Fruit fly (Drosophila melanogaster) whole organism, embryonic: Measurements from ENCODE around the gene lectin-37Db.

Experiments used
- ATbp ChIP-seq: fragments of 200-800 bp; sonication (Bioruptor generic); optimal IDR thresholded peaks from 2 replicates; lab custom pipeline; 2017; ENCODE audit warnings: missing biosample characterization, mild to moderate bottlenecking, missing genetic modification characterization, missing genetic modification reagents
- Atf3 ChIP-seq: fragments of 200-800 bp; sonication (Bioruptor generic); optimal IDR thresholded peaks from 3 replicates; lab custom pipeline; 2016; ENCODE audit warnings: missing biosample characterization, missing genetic modification characterization
- B-H1 ChIP-seq: fragments of 200-800 bp; sonication (Bioruptor generic); IDR thresholded peaks from 3 replicates; pipeline ENCODE4 v1.3.6; 2022; ENCODE audit warnings: missing biosample characterization, missing genetic modification characterization
- CG10979 ChIP-seq: fragments of 200-800 bp; sonication (Bioruptor generic); optimal IDR thresholded peaks from 2 replicates; lab custom pipeline; 2018; ENCODE audit warnings: missing biosample characterization, mild to moderate bottlenecking, missing genetic modification characterization, moderate library complexity
- CG11093 ChIP-seq: fragments of 200-800 bp; sonication (Bioruptor generic); IDR thresholded peaks from 3 replicates; pipeline ENCODE4 v1.3.6; 2022; ENCODE audit warnings: missing biosample characterization, missing genetic modification characterization
- CG11398 ChIP-seq: fragments of 200-800 bp; sonication (Bioruptor generic); optimal IDR thresholded peaks from 2 replicates; lab custom pipeline; 2016; ENCODE audit warnings: missing biosample characterization, missing genetic modification characterization
- CG12236 ChIP-seq: fragments of 200-800 bp; sonication (Bioruptor generic); optimal IDR thresholded peaks from 2 replicates; lab custom pipeline; 2016; ENCODE audit warnings: missing biosample characterization, missing genetic modification characterization
- CG13424 ChIP-seq: fragments of 200-800 bp; sonication (Bioruptor generic); optimal IDR thresholded peaks from 2 replicates; lab custom pipeline; 2019; ENCODE audit warnings: missing biosample characterization, mild to moderate bottlenecking, missing genetic modification characterization, moderate library complexity
- CG14050 ChIP-seq: fragments of 200-800 bp; sonication (Bioruptor generic); IDR thresholded peaks from 3 replicates; pipeline ENCODE4 v1.3.6; 2022; ENCODE audit warnings: missing biosample characterization, missing genetic modification characterization
- CG15479 ChIP-seq: fragments of 200-800 bp; sonication (Bioruptor generic); optimal IDR thresholded peaks from 3 replicates; lab custom pipeline; 2019; ENCODE audit warnings: missing biosample characterization, mild to moderate bottlenecking, missing genetic modification characterization, moderate library complexity
- CG16863 ChIP-seq: fragments of 200-800 bp; sonication (Bioruptor generic); optimal IDR thresholded peaks from 3 replicates; lab custom pipeline; 2016; ENCODE audit warnings: missing biosample characterization, missing genetic modification characterization
- CG17612 ChIP-seq: fragments of 200-800 bp; sonication (Bioruptor generic); IDR thresholded peaks from 2 replicates; pipeline ENCODE4 v1.3.6; 2022; ENCODE audit warnings: missing biosample characterization, missing genetic modification characterization
- CG18262 ChIP-seq: fragments of 200-800 bp; optimal IDR thresholded peaks from 3 replicates; lab custom pipeline; 2019; ENCODE audit warnings: missing biosample characterization, mild to moderate bottlenecking, missing genetic modification characterization, moderate library complexity
- CG32532 ChIP-seq: fragments of 200-800 bp; sonication (Bioruptor generic); IDR thresholded peaks from 2 replicates; pipeline ENCODE4 v1.3.6; 2022; ENCODE audit warnings: missing biosample characterization, missing genetic modification characterization
- CG3726 ChIP-seq: fragments of 200-800 bp; sonication (Bioruptor generic); IDR thresholded peaks from 3 replicates; pipeline ENCODE4, ENCODE4 v1.3.6; 2022; ENCODE audit warnings: missing biosample characterization, missing genetic modification characterization
- CG3847 ChIP-seq: fragments of 200-800 bp; sonication (Bioruptor generic); IDR thresholded peaks from 2 replicates; pipeline ENCODE4 v1.3.6; 2022; ENCODE audit warnings: missing biosample characterization, missing genetic modification characterization
- CG4328 ChIP-seq: fragments of 200-800 bp; sonication (Bioruptor generic); optimal IDR thresholded peaks from 3 replicates; lab custom pipeline; 2017; ENCODE audit warnings: missing biosample characterization, missing genetic modification reagents, missing genetic modification characterization
- CG6654 ChIP-seq: fragments of 200-800 bp; sonication (Bioruptor generic); optimal IDR thresholded peaks from 2 replicates; lab custom pipeline; 2017; ENCODE audit warnings: missing biosample characterization, mild to moderate bottlenecking, missing genetic modification characterization
- Dip3 ChIP-seq: fragments of 200-800 bp; sonication (Bioruptor generic); optimal IDR thresholded peaks from 3 replicates; lab custom pipeline; 2016; ENCODE audit warnings: missing biosample characterization, missing genetic modification characterization
- Drgx ChIP-seq: fragments of 200-800 bp; sonication (Bioruptor generic); IDR thresholded peaks from 2 replicates; pipeline ENCODE4 v1.3.6; 2022; ENCODE audit warnings: missing biosample characterization, missing genetic modification characterization
- Ets65A ChIP-seq: fragments of 200-800 bp; sonication (Bioruptor generic); peaks from one replicate; lab custom pipeline; 2016; ENCODE audit warnings: missing biosample characterization, missing genetic modification characterization
- Fer2 ChIP-seq: fragments of 200-800 bp; sonication (Bioruptor generic); optimal IDR thresholded peaks from 2 replicates; lab custom pipeline; 2018; ENCODE audit warnings: missing biosample characterization, mild to moderate bottlenecking, missing genetic modification characterization, moderate library complexity
- H2.0 ChIP-seq: fragments of 200-800 bp; sonication (Bioruptor generic); IDR thresholded peaks from 2 replicates; pipeline ENCODE4 v1.3.6; 2022; ENCODE audit warnings: missing biosample characterization, missing genetic modification characterization
- Hr78 ChIP-seq, 2 experiments: fragments of 200-800 bp in 1 of 2; fragments of >200 bp in 1 of 2; sonication (Bioruptor generic) in 1 of 2; optimal IDR thresholded peaks; 2 replicates each; lab custom pipeline; 2017 to 2019; ENCODE audit warnings: missing biosample characterization in 2 of 2, missing genetic modification characterization in 2 of 2, mild to moderate bottlenecking in 1 of 2, moderate library complexity in 1 of 2
- Hsf ChIP-seq: fragments of 200-800 bp; sonication (Bioruptor generic); optimal IDR thresholded peaks from 3 replicates; lab custom pipeline; 2016; ENCODE audit warnings: missing biosample characterization, missing genetic modification characterization
- Lpt ChIP-seq: fragments of >200 bp; optimal IDR thresholded peaks from 2 replicates; lab custom pipeline; 2018; ENCODE audit warnings: missing biosample characterization, missing genetic modification characterization
- Ravus ChIP-seq: fragments of 200-800 bp; sonication (Bioruptor generic); IDR thresholded peaks from 2 replicates; pipeline ENCODE4 v1.3.6; 2022; ENCODE audit warnings: missing biosample characterization, missing genetic modification characterization
- Rfx ChIP-seq: fragments of 200-800 bp; sonication (Bioruptor generic); IDR thresholded peaks from 2 replicates; pipeline ENCODE4 v1.3.6; 2022; ENCODE audit warnings: missing biosample characterization, missing genetic modification characterization
- Ssrp ChIP-seq: fragments of 200-800 bp; sonication (Bioruptor generic); optimal IDR thresholded peaks from 2 replicates; lab custom pipeline; 2018; ENCODE audit warnings: missing biosample characterization, mild to moderate bottlenecking, missing genetic modification characterization, moderate library complexity
- Tbp ChIP-seq: fragments of >200 bp; optimal IDR thresholded peaks from 2 replicates; lab custom pipeline; 2018; ENCODE audit warnings: missing biosample characterization, missing genetic modification characterization
- ac ChIP-seq: fragments of 200-800 bp; sonication (Bioruptor generic); optimal IDR thresholded peaks from 3 replicates; lab custom pipeline; 2017; ENCODE audit warnings: missing biosample characterization, mild to moderate bottlenecking, missing genetic modification characterization
- ato ChIP-seq: fragments of 200-800 bp; sonication (Bioruptor generic); IDR thresholded peaks from 2 replicates; pipeline ENCODE4 v1.3.6; 2022; ENCODE audit warnings: missing biosample characterization, missing genetic modification characterization; ENCODE audit not compliant: partially characterized antibody
- az2 ChIP-seq: fragments of 200-800 bp; sonication (Bioruptor generic); optimal IDR thresholded peaks from 3 replicates; lab custom pipeline; 2016; ENCODE audit warnings: missing biosample characterization, missing genetic modification characterization
- bigmax ChIP-seq: fragments of 200-800 bp; sonication (Bioruptor generic); optimal IDR thresholded peaks from 2 replicates; lab custom pipeline; 2018; ENCODE audit warnings: missing biosample characterization, mild to moderate bottlenecking, missing genetic modification characterization
- cato ChIP-seq: fragments of 200-800 bp; sonication (Bioruptor generic); optimal IDR thresholded peaks from 2 replicates; lab custom pipeline; 2016; ENCODE audit warnings: missing biosample characterization, missing genetic modification characterization, borderline replicate concordance
- chm ChIP-seq: fragments of 200-800 bp; sonication (Bioruptor generic); IDR thresholded peaks from 2 replicates; pipeline ENCODE4 v1.3.6; 2022; ENCODE audit warnings: missing biosample characterization, missing genetic modification characterization
- chn ChIP-seq: fragments of 200-800 bp; sonication (Bioruptor generic); optimal IDR thresholded peaks from 2 replicates; lab custom pipeline; 2016; ENCODE audit warnings: missing biosample characterization, missing genetic modification characterization
- eve ChIP-seq, 2 experiments: fragments of >200 bp; optimal IDR thresholded peaks; 2 replicates each; lab custom pipeline; 2017; ENCODE audit warnings: missing biosample characterization in 2 of 2, missing genetic modification characterization in 2 of 2
- gfzf ChIP-seq: fragments of 200-800 bp; sonication (Bioruptor generic); optimal IDR thresholded peaks from 2 replicates; lab custom pipeline; 2016; ENCODE audit warnings: missing biosample characterization, mild to moderate bottlenecking, missing genetic modification characterization, moderate library complexity
- ham ChIP-seq: fragments of 200-800 bp; sonication (Bioruptor generic); IDR thresholded peaks from 2 replicates; pipeline ENCODE4 v1.3.6; 2022; ENCODE audit warnings: missing biosample characterization, missing genetic modification characterization
- jumu ChIP-seq: fragments of 200-800 bp; sonication (Bioruptor generic); optimal IDR thresholded peaks from 3 replicates; lab custom pipeline; 2016; ENCODE audit warnings: missing biosample characterization, missing genetic modification characterization
- lilli ChIP-seq: fragments of 200-800 bp; sonication (Bioruptor generic); optimal IDR thresholded peaks from 3 replicates; lab custom pipeline; 2016; ENCODE audit warnings: missing biosample characterization, missing genetic modification characterization
- lmd ChIP-seq: fragments of 200-800 bp; sonication (Bioruptor generic); IDR thresholded peaks from 2 replicates; pipeline ENCODE4 v1.3.6; 2022; ENCODE audit warnings: missing biosample characterization, missing genetic modification characterization
- mld ChIP-seq: fragments of 200-800 bp; sonication (Bioruptor generic); IDR thresholded peaks from 3 replicates; pipeline ENCODE4 v1.3.6; 2022; ENCODE audit warnings: missing biosample characterization, missing genetic modification characterization; ENCODE audit not compliant: partially characterized antibody
- oc ChIP-seq: fragments of 200-800 bp; sonication (Bioruptor generic); optimal IDR thresholded peaks from 2 replicates; lab custom pipeline; 2018; ENCODE audit warnings: missing biosample characterization, mild to moderate bottlenecking, missing genetic modification characterization, moderate library complexity
- odd ChIP-seq: fragments of 200-800 bp; sonication (Bioruptor generic); optimal IDR thresholded peaks from 2 replicates; lab custom pipeline; 2017; ENCODE audit warnings: missing biosample characterization, mild to moderate bottlenecking, missing genetic modification characterization
- row ChIP-seq: fragments of 200-800 bp; sonication (Bioruptor generic); IDR thresholded peaks from 3 replicates; pipeline ENCODE4 v1.3.6; 2022; ENCODE audit warnings: missing biosample characterization, missing genetic modification characterization
- sd ChIP-seq: fragments of 200-800 bp; sonication (Bioruptor generic); optimal IDR thresholded peaks from 3 replicates; lab custom pipeline; 2018; ENCODE audit warnings: missing biosample characterization, mild to moderate bottlenecking, missing genetic modification characterization, moderate library complexity
- tgo ChIP-seq: fragments of 200-800 bp; sonication (Bioruptor generic); IDR thresholded peaks from 3 replicates; pipeline ENCODE4 v1.3.6; 2022; ENCODE audit warnings: missing biosample characterization, missing genetic modification characterization

lectin-37Db gene

DNA sequence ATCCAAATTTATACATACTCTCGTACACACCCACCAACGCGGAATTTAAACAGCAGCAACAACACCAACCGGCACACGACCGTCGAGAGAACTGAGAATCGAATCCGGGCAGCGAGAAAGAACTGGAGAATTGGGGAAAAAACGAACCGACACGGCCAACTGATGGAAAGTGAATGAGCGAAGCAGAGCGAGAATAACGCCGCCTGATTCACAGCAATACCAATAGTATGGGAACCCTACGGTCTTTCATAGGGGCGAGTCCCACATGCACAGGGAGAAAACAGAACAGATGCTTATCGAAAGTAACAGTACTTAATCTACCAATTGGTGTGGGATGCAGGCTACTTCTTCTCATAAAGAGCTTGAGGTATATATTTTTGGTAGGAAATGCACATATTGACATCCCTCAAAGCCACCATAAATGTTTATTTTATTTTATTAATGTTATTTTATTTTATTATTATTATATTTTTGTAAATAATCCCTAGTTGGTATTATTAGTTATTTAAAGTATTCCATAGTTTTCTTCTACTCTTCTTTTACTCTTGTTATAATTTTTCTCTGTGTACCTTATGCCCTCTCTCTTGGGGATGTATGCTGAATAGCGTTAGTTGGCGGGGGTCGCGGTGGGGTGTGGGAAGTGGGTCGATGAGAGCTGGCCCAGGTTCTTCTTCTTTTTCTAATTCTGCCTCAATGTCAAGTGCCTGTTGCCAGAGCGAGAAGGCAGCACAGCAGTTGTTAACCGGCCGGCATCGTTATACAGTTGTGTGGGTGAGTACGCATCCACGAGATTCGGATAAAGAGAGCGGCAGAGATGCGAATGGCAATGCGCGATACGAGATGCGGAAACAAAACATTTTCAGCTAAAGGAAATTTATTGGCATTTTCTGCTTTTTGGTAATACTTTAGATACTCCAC lies 20.3 kb upstream of the lectin-37Db start, which contains the start of gene CG17544 (continued):
- TF ChIP-seq tgo (GFP tag; lab: Robert Waterston, UW) (peak; percentile 63), chm (GFP tag; lab: Robert Waterston, UW) (peak; percentile 66), bigmax (GFP tag; lab: Kevin White, UChicago) (no peak), Dip3 (no peak), H2.0 (GFP tag; lab: Robert Waterston, UW) (peak; percentile 54), lmd (GFP tag; lab: Robert Waterston, UW) (peak; percentile 51; the same call in 1 of the 2 replicates), Fer2 (tag; lab: Kevin White, UChicago) (peak; percentile 59), Lpt (GFP tag; lab: Kevin White, UChicago) (no peak), CG32532 (peak; percentile 76), Drgx (GFP tag; lab: Robert Waterston, UW) (peak; percentile 60), row (peak; percentile 73), mld (GFP tag; lab: Robert Waterston, UW) (no peak), CG14050 (GFP tag; lab: Robert Waterston, UW) (no peak; the same call in 2 of the 3 replicates), gfzf (GFP tag; lab: Kevin White, UChicago) (no peak), CG3726 (GFP tag; lab: Robert Waterston, UW) (no peak; the same call in 2 of the 3 replicates), CG12236 (GFP tag; lab: Kevin White, UChicago) (no peak), CG10979 (tag; lab: Kevin White, UChicago) (peak; percentile 89), CG16863 (GFP tag; lab: Kevin White, UChicago) (no peak), CG13424 (tag; lab: Kevin White, UChicago) (peak; percentile 89), CG15479 (GFP tag; lab: Kevin White, UChicago) (no peak), Ets65A (peak; percentile 91), Ssrp (tag; lab: Kevin White, UChicago) (peak; percentile 76), cato (peak; percentile 52), ATbp (GFP tag; lab: Kevin White, UChicago) (peak; percentile 70), B-H1 (GFP tag; lab: Robert Waterston, UW) (no peak), lilli (peak; percentile 27), chn (GFP tag; lab: Kevin White, UChicago) (no peak), CG18262 (tag; lab: Kevin White, UChicago) (peak; percentile 92), ac (peak; percentile 9), odd (GFP tag; lab: Kevin White, UChicago) (peak; percentile 76), Hsf (GFP tag; lab: Kevin White, UChicago) (peak; percentile 26), ato (GFP tag; lab: Robert Waterston, UW) (no peak), oc (tag; lab: Kevin White, UChicago) (peak; percentile 77), CG11398 (GFP tag; lab: Kevin White, UChicago) (no peak), sd (peak; percentile 75), Atf3 (GFP tag; lab: Kevin White, UChicago) (no peak), Ravus (GFP tag; lab: Robert Waterston, UW) (no peak), CG4328 (GFP tag; lab: Kevin White, UChicago) (peak; percentile 77), CG6654 (GFP tag; lab: Kevin White, UChicago) (peak; percentile 66), eve (GFP tag; optimal IDR thresholded peaks at IDR 0.05; lab: Kevin White, UChicago) (peak in 1 of 2 experiments; percentile 10), CG11093 (GFP tag; lab: Robert Waterston, UW) (peak; percentile 50; the same call in 1 of the 3 replicates), CG3847 (peak; percentile 56; the same call in 1 of the 2 replicates), CG17612 (GFP tag; lab: Robert Waterston, UW) (no peak), az2 (GFP tag; lab: Kevin White, UChicago) (peak; percentile 62), ham (GFP tag; lab: Robert Waterston, UW) (no peak), Hr78 (GFP tag; optimal IDR thresholded peaks at IDR 0.05; lab: Kevin White, UChicago) (peak in 1 of 2 experiments; percentile 96), Tbp (GFP tag; lab: Kevin White, UChicago) (no peak), jumu (GFP tag; lab: Kevin White, UChicago) (peak; percentile 28), Rfx (GFP tag; lab: Robert Waterston, UW) (peak; percentile 60)
